Worm (Caenorhabditis elegans) whole organism, early embryonic: Measurements from ENCODE around the gene tyr-2.

Experiments
- B0310.2 ChIP-seq: sonication (generic microtip); optimal IDR thresholded peaks from 2 replicates; lab custom pipeline; 2016; ENCODE audit warnings: mild to moderate bottlenecking, missing genetic modification characterization, missing compliant biosample characterization
- F13C5.2 ChIP-seq: sonication (generic microtip); optimal IDR thresholded peaks from 2 replicates; lab custom pipeline; 2017; ENCODE audit warnings: mild to moderate bottlenecking, missing genetic modification characterization, inconsistent platforms, missing compliant biosample characterization
- ama-1 ChIP-seq: fragments of 150-350 bp; optimal IDR thresholded peaks from 2 replicates; lab custom pipeline; 2014
- ceh-13 ChIP-seq: fragments of 200-800 bp; sonication (Bioruptor generic); optimal IDR thresholded peaks from 2 replicates; lab custom pipeline; 2018; ENCODE audit warnings: mild to moderate bottlenecking, missing genetic modification characterization, missing compliant biosample characterization
- ceh-36 ChIP-seq: sonication (generic microtip); optimal IDR thresholded peaks from 2 replicates; lab custom pipeline; 2016; ENCODE audit warnings: missing genetic modification characterization, inconsistent platforms, missing compliant biosample characterization
- ets-7 ChIP-seq: sonication (generic microtip); optimal IDR thresholded peaks from 2 replicates; lab custom pipeline; 2016; ENCODE audit warnings: missing genotype, missing genetic modification characterization, missing compliant biosample characterization
- flt-1 ChIP-seq: fragments of 200-800 bp; sonication (Bioruptor generic); IDR thresholded peaks from 2 replicates; pipeline ENCODE4 v1.3.6; 2022; ENCODE audit warnings: missing genetic modification characterization, missing compliant biosample characterization
- hmbx-1 ChIP-seq: sonication (generic microtip); optimal IDR thresholded peaks from 2 replicates; lab custom pipeline; 2016; ENCODE audit warnings: mild to moderate bottlenecking, missing genetic modification characterization, missing compliant biosample characterization
- scrt-1 ChIP-seq: fragments of 200-800 bp; sonication (Bioruptor generic); IDR thresholded peaks from 2 replicates; pipeline ENCODE4 v1.3.6; 2022; ENCODE audit warnings: missing genetic modification characterization, missing compliant biosample characterization

ce11 chrIII:13716266-13716665 is 27.8 kb upstream of the tyr-2 start:
- no peak for TF ChIP-seq ceh-13 (GFP tag; lab: Kevin White, UChicago)
- TF ChIP-seq F13C5.2 (tag; lab: Kevin White, UChicago), result no peak
- TF ChIP-seq ets-7 (tag; lab: Kevin White, UChicago), result no peak
- TF ChIP-seq B0310.2, result no peak
- TF ChIP-seq ceh-36 (tag; lab: Kevin White, UChicago), result no peak
- no peak for TF ChIP-seq hmbx-1
- TF ChIP-seq ama-1 (lab: Kevin White, UChicago), result no peak
- TF ChIP-seq flt-1 (GFP tag; lab: Robert Waterston, UW), result no peak
- TF ChIP-seq scrt-1 (GFP tag; lab: Robert Waterston, UW), result no peak
